Fruit fly (Drosophila melanogaster) whole organism, embryonic: ENCODE data around the gene jus.

Source experiments
- Atf6 ChIP-seq: fragments of 200-800 bp; sonication (Bioruptor generic); IDR thresholded peaks from 2 replicates; pipeline ENCODE4 v1.3.6; 2022; ENCODE audit warnings: missing biosample characterization, missing genetic modification characterization
- Awh ChIP-seq: fragments of 200-800 bp; sonication (Bioruptor generic); IDR thresholded peaks from 2 replicates; pipeline ENCODE4, ENCODE4 v1.3.6; 2022; ENCODE audit warnings: missing biosample characterization, missing genetic modification characterization
- CG10209 ChIP-seq: fragments of 200-800 bp; sonication (Bioruptor generic); optimal IDR thresholded peaks from 3 replicates; lab custom pipeline; 2017; ENCODE audit warnings: missing biosample characterization, mild to moderate bottlenecking, missing genetic modification characterization, missing genetic modification reagents
- CG10274 ChIP-seq: fragments of 200-800 bp; sonication (Bioruptor generic); optimal IDR thresholded peaks from 3 replicates; lab custom pipeline; 2017; ENCODE audit warnings: missing biosample characterization, mild to moderate bottlenecking, missing genetic modification characterization
- CG11247 ChIP-seq: fragments of 200-800 bp; sonication (Bioruptor generic); IDR thresholded peaks from 2 replicates; pipeline ENCODE4 v1.3.6; 2022; ENCODE audit warnings: missing biosample characterization, missing genetic modification characterization
- CG11696 ChIP-seq: fragments of 200-800 bp; sonication (Bioruptor generic); IDR thresholded peaks from 2 replicates; pipeline ENCODE4 v1.3.6; 2022; ENCODE audit warnings: missing biosample characterization, missing genetic modification characterization
- CG12744 ChIP-seq: fragments of 200-800 bp; sonication (Bioruptor generic); optimal IDR thresholded peaks from 2 replicates; lab custom pipeline; 2016; ENCODE audit warnings: missing biosample characterization, missing genetic modification characterization
- CG13894 ChIP-seq: fragments of 200-800 bp; sonication (Bioruptor generic); optimal IDR thresholded peaks from 3 replicates; lab custom pipeline; 2018; ENCODE audit warnings: missing biosample characterization, mild to moderate bottlenecking, missing genetic modification characterization, moderate library complexity
- CG14014 ChIP-seq: fragments of 200-800 bp; sonication (Bioruptor generic); IDR thresholded peaks from 2 replicates; pipeline ENCODE4 v1.3.6; 2022; ENCODE audit warnings: missing biosample characterization, missing genetic modification characterization
- CG14860 ChIP-seq: fragments of 200-800 bp; sonication (Bioruptor generic); IDR thresholded peaks from 3 replicates; pipeline ENCODE4 v1.3.6; 2022; ENCODE audit warnings: missing biosample characterization, missing genetic modification characterization; ENCODE audit not compliant: partially characterized antibody
- CG15011 ChIP-seq: fragments of 200-800 bp; sonication (Bioruptor generic); optimal IDR thresholded peaks from 3 replicates; lab custom pipeline; 2018; ENCODE audit warnings: missing biosample characterization, mild to moderate bottlenecking, missing genetic modification characterization
- CG1603 ChIP-seq: fragments of 200-800 bp; sonication (Bioruptor generic); optimal IDR thresholded peaks from 2 replicates; lab custom pipeline; 2019; ENCODE audit warnings: missing biosample characterization, mild to moderate bottlenecking, missing genetic modification characterization, moderate library complexity
- CG2116 ChIP-seq: fragments of 200-800 bp; sonication (Bioruptor generic); optimal IDR thresholded peaks from 3 replicates; lab custom pipeline; 2018; ENCODE audit warnings: missing biosample characterization, mild to moderate bottlenecking, missing genetic modification characterization
- CG30431 ChIP-seq: fragments of 200-800 bp; sonication (Bioruptor generic); optimal IDR thresholded peaks from 2 replicates; lab custom pipeline; 2017; ENCODE audit warnings: missing biosample characterization, missing genetic modification characterization
- CG6272 ChIP-seq: fragments of 200-800 bp; sonication (Bioruptor generic); IDR thresholded peaks from 2 replicates; pipeline ENCODE4 v1.3.6; 2022; ENCODE audit warnings: missing biosample characterization, missing genetic modification characterization
- CG6791 ChIP-seq: fragments of 200-800 bp; sonication (Bioruptor generic); IDR thresholded peaks from 3 replicates; pipeline ENCODE4 v1.3.6; 2022; ENCODE audit warnings: missing biosample characterization, missing genetic modification characterization; ENCODE audit not compliant: partially characterized antibody
- CG8089 ChIP-seq: fragments of 200-800 bp; sonication (Bioruptor generic); optimal IDR thresholded peaks from 3 replicates; lab custom pipeline; 2016; ENCODE audit warnings: missing biosample characterization, missing genetic modification characterization
- CG8478 ChIP-seq: fragments of >200 bp; optimal IDR thresholded peaks from 2 replicates; lab custom pipeline; 2018
- CG9876 ChIP-seq: fragments of 200-800 bp; sonication (Bioruptor generic); optimal IDR thresholded peaks from 2 replicates; lab custom pipeline; 2016; ENCODE audit warnings: missing biosample characterization, missing genetic modification characterization
- Elba2 ChIP-seq: fragments of 200-800 bp; sonication (Bioruptor generic); optimal IDR thresholded peaks from 3 replicates; lab custom pipeline; 2016; ENCODE audit warnings: missing biosample characterization, missing genetic modification characterization
- Ets97D ChIP-seq: fragments of 200-800 bp; sonication (Bioruptor generic); optimal IDR thresholded peaks from 3 replicates; lab custom pipeline; 2016; ENCODE audit warnings: missing biosample characterization, missing genetic modification characterization
- Gug ChIP-seq: fragments of 200-800 bp; sonication (Bioruptor generic); IDR thresholded peaks from 4 replicates; pipeline ENCODE4 v1.3.6; 2022; ENCODE audit warnings: missing biosample characterization, missing genetic modification characterization
- HHEX ChIP-seq: fragments of 200-800 bp; sonication (Bioruptor generic); optimal IDR thresholded peaks from 3 replicates; lab custom pipeline; 2017; ENCODE audit warnings: missing biosample characterization, mild to moderate bottlenecking, missing genetic modification characterization, missing genetic modification reagents
- Hand ChIP-seq: fragments of 200-800 bp; sonication (Bioruptor generic); optimal IDR thresholded peaks from 2 replicates; lab custom pipeline; 2017; ENCODE audit warnings: mild to moderate bottlenecking, missing biosample characterization, missing genetic modification reagents, missing genetic modification characterization
- Hmr ChIP-seq: fragments of 200-800 bp; sonication (Bioruptor generic); optimal IDR thresholded peaks from 3 replicates; lab custom pipeline; 2017; ENCODE audit warnings: mild to moderate bottlenecking, missing biosample characterization, missing genetic modification reagents, missing genetic modification characterization
- Myb ChIP-seq: fragments of 200-800 bp; sonication (Bioruptor generic); optimal IDR thresholded peaks from 2 replicates; lab custom pipeline; 2016; ENCODE audit warnings: missing biosample characterization, missing genetic modification characterization
- Nf-YC ChIP-seq: fragments of 200-800 bp; optimal IDR thresholded peaks from 3 replicates; lab custom pipeline; 2019; ENCODE audit warnings: missing biosample characterization, mild to moderate bottlenecking, missing genetic modification characterization, moderate library complexity
- Side ChIP-seq: fragments of 200-800 bp; sonication (Bioruptor generic); optimal IDR thresholded peaks from 2 replicates; lab custom pipeline; 2016; ENCODE audit warnings: missing biosample characterization, missing genetic modification characterization
- Sin3A ChIP-seq: fragments of >200 bp; optimal IDR thresholded peaks from 2 replicates; lab custom pipeline; 2018
- Sry-β ChIP-seq: fragments of 200-800 bp; sonication (Bioruptor generic); optimal IDR thresholded peaks from 2 replicates; lab custom pipeline; 2018; ENCODE audit warnings: missing biosample characterization, mild to moderate bottlenecking, missing genetic modification characterization, moderate library complexity
- Vsx1 ChIP-seq: fragments of 200-800 bp; sonication (Bioruptor generic); optimal IDR thresholded peaks from 2 replicates; lab custom pipeline; 2017; ENCODE audit warnings: missing biosample characterization, mild to moderate bottlenecking, missing genetic modification characterization, missing genetic modification reagents
- ab ChIP-seq: fragments of 200-800 bp; sonication (Bioruptor generic); optimal IDR thresholded peaks from 2 replicates; lab custom pipeline; 2016; ENCODE audit warnings: missing biosample characterization, missing genetic modification characterization
- amos ChIP-seq: fragments of 200-800 bp; sonication (Bioruptor generic); IDR thresholded peaks from 2 replicates; pipeline ENCODE4 v1.3.6; 2022; ENCODE audit warnings: missing biosample characterization, missing genetic modification characterization; ENCODE audit not compliant: partially characterized antibody
- ap ChIP-seq: fragments of 200-800 bp; sonication (Bioruptor generic); IDR thresholded peaks from 2 replicates; pipeline ENCODE4 v1.3.6; 2022; ENCODE audit warnings: missing biosample characterization, missing genetic modification characterization
- bbx ChIP-seq: fragments of 200-800 bp; sonication (Bioruptor generic); IDR thresholded peaks from 2 replicates; pipeline ENCODE4 v1.3.6; 2022; ENCODE audit warnings: missing biosample characterization, missing genetic modification characterization; ENCODE audit not compliant: partially characterized antibody
- chif ChIP-seq, 2 experiments: fragments of 200-800 bp; sonication (Bioruptor generic); optimal IDR thresholded peaks; 3 replicates each; lab custom pipeline; 2016; ENCODE audit warnings: missing biosample characterization in 2 of 2, missing genetic modification characterization in 2 of 2
- cwo ChIP-seq: fragments of 200-800 bp; sonication (Bioruptor generic); optimal IDR thresholded peaks from 3 replicates; lab custom pipeline; 2017; ENCODE audit warnings: missing biosample characterization, missing genetic modification characterization, mild to moderate bottlenecking, moderate library complexity, missing genetic modification reagents
- dm ChIP-seq: fragments of 200-800 bp; sonication (Bioruptor generic); optimal IDR thresholded peaks from 3 replicates; lab custom pipeline; 2016; ENCODE audit warnings: missing biosample characterization, missing genetic modification characterization
- dysf ChIP-seq: fragments of 200-800 bp; sonication (Bioruptor generic); IDR thresholded peaks from 3 replicates; pipeline ENCODE4 v1.3.6; 2022; ENCODE audit warnings: missing biosample characterization, missing genetic modification characterization
- emc ChIP-seq: fragments of 200-800 bp; sonication (Bioruptor generic); optimal IDR thresholded peaks from 2 replicates; lab custom pipeline; 2016; ENCODE audit warnings: missing biosample characterization, missing genetic modification characterization
- fd96Cb ChIP-seq: fragments of 200-800 bp; sonication (Bioruptor generic); optimal IDR thresholded peaks from 2 replicates; lab custom pipeline; 2018; ENCODE audit warnings: missing biosample characterization, mild to moderate bottlenecking, missing genetic modification characterization, moderate library complexity
- fu2 ChIP-seq: fragments of 200-800 bp; sonication (Bioruptor generic); optimal IDR thresholded peaks from 2 replicates; lab custom pipeline; 2016; ENCODE audit warnings: missing biosample characterization, missing genetic modification characterization
- grn ChIP-seq: fragments of 200-800 bp; sonication (Bioruptor generic); optimal IDR thresholded peaks from 3 replicates; lab custom pipeline; 2017; ENCODE audit warnings: missing biosample characterization, missing genetic modification characterization
- hb ChIP-seq: fragments of 200-800 bp; sonication (Bioruptor generic); IDR thresholded peaks from 3 replicates; pipeline ENCODE4 v1.3.6; 2022; ENCODE audit warnings: missing biosample characterization, missing genetic modification characterization; ENCODE audit not compliant: partially characterized antibody
- lov ChIP-seq, 2 experiments: fragments of 200-800 bp in 1 of 2; fragments of >200 bp in 1 of 2; sonication (Bioruptor generic) in 1 of 2; IDR thresholded peaks in 1 of 2; optimal IDR thresholded peaks in 1 of 2; 2 replicates in 1 of 2; 3 replicates in 1 of 2; pipeline versions ENCODE4 v1.3.6 to Lab custom; 2017 to 2022; ENCODE audit warnings: missing biosample characterization in 1 of 2, missing genetic modification characterization in 1 of 2
- oc ChIP-seq: fragments of 200-800 bp; sonication (Bioruptor generic); optimal IDR thresholded peaks from 2 replicates; lab custom pipeline; 2018; ENCODE audit warnings: missing biosample characterization, mild to moderate bottlenecking, missing genetic modification characterization, moderate library complexity
- psq ChIP-seq: fragments of 200-800 bp; sonication (Bioruptor generic); optimal IDR thresholded peaks from 2 replicates; lab custom pipeline; 2017; ENCODE audit warnings: missing biosample characterization, missing genetic modification characterization
- sens-2 ChIP-seq: fragments of 200-800 bp; sonication (Bioruptor generic); IDR thresholded peaks from 2 replicates; pipeline ENCODE4 v1.3.6; 2022; ENCODE audit warnings: missing biosample characterization, missing genetic modification characterization
- ssp ChIP-seq: fragments of 200-800 bp; sonication (Bioruptor generic); IDR thresholded peaks from 2 replicates; pipeline ENCODE4 v1.3.6; 2022; ENCODE audit warnings: missing biosample characterization, missing genetic modification characterization
- trh ChIP-seq: fragments of 200-800 bp; sonication (Bioruptor generic); optimal IDR thresholded peaks from 2 replicates; lab custom pipeline; 2016; ENCODE audit warnings: missing biosample characterization, missing genetic modification characterization
- wor ChIP-seq: fragments of 200-800 bp; sonication (Bioruptor generic); IDR thresholded peaks from 2 replicates; pipeline ENCODE4 v1.3.6; 2022; ENCODE audit warnings: missing biosample characterization, missing genetic modification characterization
- yki ChIP-seq: fragments of >200 bp; optimal IDR thresholded peaks from 3 replicates; lab custom pipeline; 2018

jus gene

dm6 chr3R:29124128-29124527 lies 70.7 kb downstream of the jus start (continued):
- TF ChIP-seq trh (GFP tag; lab: Kevin White, UChicago) (no peak), CG10274 (GFP tag; lab: Kevin White, UChicago) (peak; percentile 10), ssp (GFP tag; lab: Robert Waterston, UW) (peak; percentile 44; the same call in 1 of the 2 replicates), HHEX (peak; percentile 45), psq (GFP tag; lab: Kevin White, UChicago) (no peak), CG6791 (no peak), Awh (GFP tag; lab: Robert Waterston, UW) (peak; percentile 65), ap (GFP tag; lab: Robert Waterston, UW) (peak; percentile 33; the same call in 1 of the 2 replicates), Gug (GFP tag; lab: Robert Waterston, UW) (peak; percentile 79), CG14014 (GFP tag; lab: Robert Waterston, UW) (peak; percentile 51; the same call in 1 of the 2 replicates), yki (lab: Kevin White, UChicago) (no peak), fd96Cb (peak; percentile 67), Vsx1 (no peak), wor (GFP tag; lab: Robert Waterston, UW) (no peak), Ets97D (no peak), CG30431 (GFP tag; lab: Kevin White, UChicago) (peak; percentile 58), grn (peak; percentile 81), Sin3A (lab: Kevin White, UChicago) (no peak), Nf-YC (no peak), Hmr (peak; percentile 38), CG10209 (GFP tag; lab: Kevin White, UChicago) (peak; percentile 43), dysf (GFP tag; lab: Robert Waterston, UW) (peak; percentile 76), cwo (GFP tag; lab: Kevin White, UChicago) (no peak), CG1603 (tag; lab: Kevin White, UChicago) (peak; percentile 86), CG11247 (GFP tag; lab: Robert Waterston, UW) (peak; percentile 74), Hand (GFP tag; lab: Kevin White, UChicago) (no peak), Atf6 (peak; percentile 48; the same call in 1 of the 2 replicates), chif (GFP tag; optimal IDR thresholded peaks at IDR 0.05; lab: Kevin White, UChicago) (peak; percentile 19 to 63), CG8089 (no peak), Myb (peak; percentile 43), hb (GFP tag; lab: Robert Waterston, UW) (no peak), ab (GFP tag; lab: Kevin White, UChicago) (no peak), CG6272 (GFP tag; lab: Robert Waterston, UW) (peak; percentile 51), CG13894 (tag; lab: Kevin White, UChicago) (no peak), sens-2 (peak; percentile 47; the same call in 1 of the 2 replicates), CG15011 (GFP tag; lab: Kevin White, UChicago) (no peak), CG12744 (GFP tag; lab: Kevin White, UChicago) (no peak), CG2116 (GFP tag; lab: Kevin White, UChicago) (no peak), Sry-β (GFP tag; lab: Kevin White, UChicago) (no peak), lov (optimal IDR thresholded peaks at IDR 0.05; lab: Kevin White, UChicago) (no peak), lov (GFP tag; IDR thresholded peaks at IDR 0.05; lab: Robert Waterston, UW) (peak; percentile 86), emc (GFP tag; lab: Kevin White, UChicago) (peak; percentile 31), CG11696 (GFP tag; lab: Robert Waterston, UW) (0 out of 2 replicates have a peak, but pooled peaks have one; percentile 20), CG14860 (GFP tag; lab: Robert Waterston, UW) (no peak), amos (GFP tag; lab: Robert Waterston, UW) (no peak), Side (GFP tag; lab: Kevin White, UChicago) (peak; percentile 80), CG9876 (GFP tag; lab: Kevin White, UChicago) (peak; percentile 13), Elba2 (GFP tag; lab: Kevin White, UChicago) (no peak), fu2 (GFP tag; lab: Kevin White, UChicago) (no peak), CG8478 (lab: Kevin White, UChicago) (no peak), bbx (GFP tag; lab: Robert Waterston, UW) (no peak), oc (tag; lab: Kevin White, UChicago) (no peak), dm (GFP tag; lab: Kevin White, UChicago) (no peak)
